Worm (Caenorhabditis elegans): Measurements from ENCODE around the gene F10G2.1.

F10G2.1 gene

DNA sequence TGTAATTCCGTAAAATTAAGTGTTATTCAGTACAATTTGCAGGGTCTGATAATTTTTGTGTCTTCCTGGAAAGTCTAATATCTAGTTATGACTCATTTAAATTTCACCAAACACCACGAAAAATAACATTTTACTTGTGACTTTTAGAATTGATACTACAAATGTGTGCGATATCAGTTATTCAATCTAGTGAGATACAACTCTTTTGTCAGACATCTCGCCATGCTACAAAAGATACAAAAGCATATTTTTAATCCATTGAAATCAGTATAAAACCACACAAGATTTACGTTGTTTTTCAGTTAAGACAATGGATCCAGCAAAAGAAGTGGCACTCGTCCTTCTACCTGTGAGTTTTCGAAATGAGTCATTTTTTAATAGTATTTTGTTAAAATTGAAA, 41.7 kb downstream of the F10G2.1 start, which contains the start of gene srx-56:
srx-56 (plus strand) TSS at position 301 of the 400 bp plus-strand sequence.
- TF ChIP-seq nfya-1 (tag; optimal IDR thresholded peaks at IDR 0.05) (no peak), pros-1 (tag; optimal IDR thresholded peaks at IDR 0.05) (no peak), rnt-1 (tag; optimal IDR thresholded peaks at IDR 0.05) (no peak), ceh-31 (tag; optimal IDR thresholded peaks at IDR 0.05) (no peak), ceh-14 (tag; optimal IDR thresholded peaks at IDR 0.05) (no peak)

DNA sequence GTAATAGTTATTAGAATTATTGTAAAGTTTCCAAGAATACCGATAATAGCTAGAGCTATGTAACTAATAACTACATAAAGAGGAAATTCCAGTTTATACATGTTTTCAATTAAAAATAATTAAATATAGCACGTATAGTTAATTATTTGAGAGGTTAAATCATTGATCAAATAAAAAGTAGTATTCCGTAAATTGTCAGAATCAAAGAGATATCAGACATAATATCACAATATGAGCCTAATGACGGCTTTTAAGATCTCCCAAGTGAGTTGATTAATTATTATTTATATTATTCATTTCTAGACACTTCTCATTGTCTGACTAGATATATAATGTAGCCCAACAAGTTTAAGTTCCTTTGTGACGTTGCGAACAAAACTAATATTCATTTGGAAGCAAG, 47.0 kb downstream of the F10G2.1 start, which contains the start of gene srsx-24:
srsx-24 (minus strand) TSS at position 101 of the 400 bp plus-strand sequence.
- no peak for TF ChIP-seq tbx-7 (tag; optimal IDR thresholded peaks at IDR 0.05)
- no peak for TF ChIP-seq ceh-14 (tag; optimal IDR thresholded peaks at IDR 0.05)
- TF ChIP-seq pax-1 (tag; optimal IDR thresholded peaks at IDR 0.05): no peak
- no peak for TF ChIP-seq ceh-45 (GFP tag; IDR thresholded peaks at IDR 0.05)
- no peak for TF ChIP-seq nhr-232 (tag; optimal IDR thresholded peaks at IDR 0.05)
- TF ChIP-seq elt-2 (tag; optimal IDR thresholded peaks at IDR 0.05): no peak
- no peak for TF ChIP-seq K02D7.2 (tag; optimal IDR thresholded peaks at IDR 0.05)
- no peak for TF ChIP-seq C08G9.2 (tag; optimal IDR thresholded peaks at IDR 0.05)

DNA sequence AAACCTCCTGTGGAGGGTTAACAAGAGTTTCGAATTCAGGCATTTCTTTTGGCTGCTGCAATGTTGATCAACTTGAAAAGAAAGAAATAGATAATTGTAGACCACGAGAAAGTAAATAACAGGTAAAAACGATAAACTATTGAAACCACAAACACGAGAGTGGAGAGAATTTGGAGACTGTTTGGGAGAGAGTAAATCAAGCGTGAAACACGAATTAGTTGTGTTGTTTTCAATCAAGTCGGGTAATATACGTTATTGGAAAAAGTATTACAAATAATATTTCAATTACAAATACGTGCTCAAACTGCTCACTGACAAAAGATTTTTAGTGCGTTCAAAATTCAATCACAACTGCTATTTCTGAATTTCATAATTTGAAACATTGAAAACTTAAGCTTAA, 48.7 kb downstream of the F10G2.1 start, which contains the start of gene C03G6.17:
C03G6.17 (minus strand) TSS at position 101 of the 400 bp plus-strand sequence.
- no peak for TF ChIP-seq pat-9 (tag; optimal IDR thresholded peaks at IDR 0.05)
- TF ChIP-seq pax-1 (tag; optimal IDR thresholded peaks at IDR 0.05): no peak
- no peak for TF ChIP-seq npax-4 (tag; optimal IDR thresholded peaks at IDR 0.05)
- TF ChIP-seq pqm-1 (tag; optimal IDR thresholded peaks at IDR 0.05): no peak
- no peak for TF ChIP-seq hlh-8 (tag; optimal IDR thresholded peaks at IDR 0.05)
- no peak for TF ChIP-seq pros-1 (tag; optimal IDR thresholded peaks at IDR 0.05)
- TF ChIP-seq C38D4.7 (GFP tag; optimal IDR thresholded peaks at IDR 0.05): no peak
- no peak for TF ChIP-seq tbx-7 (tag; optimal IDR thresholded peaks at IDR 0.05)
- TF ChIP-seq sox-4 (tag; optimal IDR thresholded peaks at IDR 0.05): no peak
- TF ChIP-seq hlh-30 (tag; optimal IDR thresholded peaks at IDR 0.05; ENCODE audit: insufficient read depth): no peak
- TF ChIP-seq unc-86 (tag; optimal IDR thresholded peaks at IDR 0.05): no peak
- no peak for TF ChIP-seq ceh-18 (tag; optimal IDR thresholded peaks at IDR 0.05)
- TF ChIP-seq ceh-14 (tag; optimal IDR thresholded peaks at IDR 0.05): no peak
- TF ChIP-seq madf-2 (tag; optimal IDR thresholded peaks at IDR 0.05): no peak
- no peak for TF ChIP-seq mec-3 (tag; optimal IDR thresholded peaks at IDR 0.05; ENCODE audit: borderline replicate concordance)
